Worm (Caenorhabditis elegans) whole organism, L1 larva: ENCODE data around the gene F43H9.4.
A peak's percentile ranks its signal among the peaks of the same experiment; 100 is the strongest.

Experiments
- C16A3.4 ChIP-seq: fragments of 150-350 bp; optimal IDR thresholded peaks from 2 replicates; lab custom pipeline; 2014; ENCODE audit warnings: missing biosample characterization, missing genetic modification characterization
- F16B12.6 ChIP-seq: fragments of 150-350 bp; optimal IDR thresholded peaks from 2 replicates; lab custom pipeline; 2014; ENCODE audit warnings: missing biosample characterization, missing genetic modification characterization
- ama-1 ChIP-seq: fragments of 150-350 bp; optimal IDR thresholded peaks from 2 replicates; lab custom pipeline; 2014
- blmp-1 ChIP-seq: fragments of 150-350 bp; optimal IDR thresholded peaks from 2 replicates; lab custom pipeline; 2014; ENCODE audit warnings: missing biosample characterization, missing genetic modification characterization
- ceh-63 ChIP-seq: fragments of 200-800 bp; sonication (Bioruptor generic); optimal IDR thresholded peaks from 2 replicates; lab custom pipeline; 2018; ENCODE audit warnings: mild to moderate bottlenecking, missing genetic modification characterization, missing compliant biosample characterization
- ceh-82 ChIP-seq, 3 experiments: fragments of 150-350 bp in 1 of 3; sonication (generic microtip) in 2 of 3; optimal IDR thresholded peaks; 2 replicates each; lab custom pipeline; 2014 to 2017; ENCODE audit warnings: missing biosample characterization in 3 of 3, missing genetic modification characterization in 3 of 3
- ceh-88 ChIP-seq: fragments of 200-800 bp; sonication (Bioruptor generic); IDR thresholded peaks from 2 replicates; pipeline ENCODE4 v1.3.6; 2022; ENCODE audit warnings: missing genetic modification characterization, missing compliant biosample characterization
- ceh-90 ChIP-seq: sonication (generic microtip); optimal IDR thresholded peaks from 2 replicates; lab custom pipeline; 2016; ENCODE audit warnings: missing genetic modification characterization, missing compliant biosample characterization
- ces-1 ChIP-seq: fragments of 150-350 bp; optimal IDR thresholded peaks from 2 replicates; lab custom pipeline; 2014; ENCODE audit warnings: missing biosample characterization, missing genetic modification reagents, missing genetic modification characterization
- dpl-1 ChIP-seq, 3 experiments: fragments of 150-350 bp in 2 of 3; sonication (generic microtip) in 1 of 3; optimal IDR thresholded peaks; 2 replicates each; lab custom pipeline; 2014 to 2017; ENCODE audit warnings: missing biosample characterization in 3 of 3, missing genetic modification characterization in 3 of 3, missing genetic modification reagents in 3 of 3
- egl-13 ChIP-seq: sonication (generic microtip); optimal IDR thresholded peaks from 2 replicates; lab custom pipeline; 2016; ENCODE audit warnings: missing genotype, missing genetic modification reagents, missing genetic modification characterization, missing compliant biosample characterization
- egl-27 ChIP-seq, 2 experiments: fragments of 150-350 bp in 1 of 2; sonication (generic microtip); optimal IDR thresholded peaks; 3 replicates each; lab custom pipeline; 2017 to 2018; ENCODE audit warnings: missing biosample characterization in 2 of 2, missing genetic modification characterization in 2 of 2, missing genetic modification reagents in 2 of 2
- elt-2 ChIP-seq: sonication (generic microtip); optimal IDR thresholded peaks from 2 replicates; lab custom pipeline; 2016; ENCODE audit warnings: missing genetic modification characterization, mild to moderate bottlenecking, inconsistent platforms, missing compliant biosample characterization, missing genetic modification reagents
- elt-3 ChIP-seq, 6 experiments: fragments of 150-350 bp in 1 of 6; sonication (generic microtip); optimal IDR thresholded peaks; 2 replicates each; lab custom pipeline; 2017 to 2018; ENCODE audit warnings: missing biosample characterization in 6 of 6, missing genetic modification characterization in 6 of 6, inconsistent platforms in 1 of 6
- fkh-4 ChIP-seq: sonication (generic microtip); optimal IDR thresholded peaks from 2 replicates; lab custom pipeline; 2016; ENCODE audit warnings: missing compliant biosample characterization, missing genetic modification characterization, borderline replicate concordance
- fkh-8 ChIP-seq: sonication (generic microtip); optimal IDR thresholded peaks from 2 replicates; lab custom pipeline; 2016; ENCODE audit warnings: mild to moderate bottlenecking, missing genetic modification characterization, missing compliant biosample characterization
- fos-1 ChIP-seq: fragments of 150-350 bp; optimal IDR thresholded peaks from 2 replicates; lab custom pipeline; 2014; ENCODE audit warnings: missing biosample characterization, missing genetic modification characterization
- hlh-17 ChIP-seq: fragments of 200-800 bp; sonication (Bioruptor generic); optimal IDR thresholded peaks from 2 replicates; lab custom pipeline; 2018; ENCODE audit warnings: missing genetic modification characterization, mild to moderate bottlenecking, missing compliant biosample characterization, moderate library complexity, borderline replicate concordance
- hlh-4 ChIP-seq: sonication (generic microtip); optimal IDR thresholded peaks from 2 replicates; lab custom pipeline; 2016; ENCODE audit warnings: mild to moderate bottlenecking, missing genetic modification characterization, missing compliant biosample characterization
- irx-1 ChIP-seq: sonication (generic microtip); optimal IDR thresholded peaks from 2 replicates; lab custom pipeline; 2016; ENCODE audit warnings: missing genetic modification characterization, missing compliant biosample characterization
- lin-14 ChIP-seq: fragments of 200-800 bp; sonication (Bioruptor generic); optimal IDR thresholded peaks from 2 replicates; lab custom pipeline; 2018; ENCODE audit warnings: mild to moderate bottlenecking, missing genetic modification characterization, moderate library complexity, missing compliant biosample characterization
- lin-15B ChIP-seq: fragments of 150-350 bp; sonication (generic microtip); optimal IDR thresholded peaks from 3 replicates; lab custom pipeline; 2014; ENCODE audit warnings: missing biosample characterization, missing genetic modification characterization
- lin-35 ChIP-seq, 2 experiments: fragments of 150-350 bp; optimal IDR thresholded peaks; 2 replicates each; lab custom pipeline; 2014; ENCODE audit warnings: missing biosample characterization in 2 of 2, missing genetic modification characterization in 2 of 2, missing genetic modification reagents in 2 of 2
- lin-39 ChIP-seq: fragments of 150-350 bp; optimal IDR thresholded peaks from 2 replicates; lab custom pipeline; 2014; ENCODE audit warnings: missing biosample characterization, missing genetic modification reagents, missing genetic modification characterization
- lir-3 ChIP-seq: sonication (generic microtip); optimal IDR thresholded peaks from 2 replicates; lab custom pipeline; 2016; ENCODE audit warnings: mild to moderate bottlenecking, missing genetic modification characterization, moderate library complexity, missing compliant biosample characterization; ENCODE audit not compliant: poor library complexity
- mdl-1 ChIP-seq, 2 experiments: fragments of 150-350 bp; optimal IDR thresholded peaks; 2 replicates each; lab custom pipeline; 2014 to 2017; ENCODE audit warnings: missing biosample characterization in 2 of 2, missing genetic modification characterization in 2 of 2, inconsistent platforms in 1 of 2
- mef-2 ChIP-seq: fragments of 150-350 bp; optimal IDR thresholded peaks from 2 replicates; lab custom pipeline; 2014; ENCODE audit warnings: missing biosample characterization, missing genetic modification characterization
- mep-1 ChIP-seq: fragments of 150-350 bp; optimal IDR thresholded peaks from 2 replicates; lab custom pipeline; 2014; ENCODE audit warnings: missing biosample characterization, missing genetic modification characterization
- nhr-12 ChIP-seq: sonication (generic microtip); optimal IDR thresholded peaks from 2 replicates; lab custom pipeline; 2017; ENCODE audit warnings: missing biosample characterization, missing genetic modification characterization
- nhr-77 ChIP-seq: fragments of 150-350 bp; optimal IDR thresholded peaks from 2 replicates; lab custom pipeline; 2014; ENCODE audit warnings: missing biosample characterization, missing genetic modification characterization
- nhr-85 ChIP-seq: sonication (generic microtip); peaks from one replicate; lab custom pipeline; 2016; ENCODE audit warnings: missing genetic modification characterization, inconsistent platforms, missing compliant biosample characterization
- pag-3 ChIP-seq: sonication (generic microtip); optimal IDR thresholded peaks from 2 replicates; lab custom pipeline; 2017; ENCODE audit warnings: missing genetic modification characterization, mild to moderate bottlenecking, missing compliant biosample characterization, antibody characterized with exemption, borderline replicate concordance; ENCODE audit not compliant: insufficient read depth
- rnt-1 ChIP-seq: sonication (generic microtip); optimal IDR thresholded peaks from 2 replicates; lab custom pipeline; 2016; ENCODE audit warnings: mild to moderate bottlenecking, missing genetic modification characterization, moderate library complexity, missing compliant biosample characterization
- skn-1 ChIP-seq: fragments of 150-350 bp; optimal IDR thresholded peaks from 2 replicates; lab custom pipeline; 2014; ENCODE audit warnings: missing biosample characterization, missing genetic modification characterization
- snpc-4 ChIP-seq: fragments of 150-350 bp; optimal IDR thresholded peaks from 2 replicates; lab custom pipeline; 2014; ENCODE audit warnings: missing biosample characterization, missing genetic modification characterization
- snu-23 ChIP-seq: sonication (generic microtip); optimal IDR thresholded peaks from 2 replicates; lab custom pipeline; 2016; ENCODE audit warnings: missing genetic modification characterization, missing compliant biosample characterization
- sup-37 ChIP-seq: fragments of 200-800 bp; sonication (Bioruptor generic); optimal IDR thresholded peaks from 2 replicates; lab custom pipeline; 2018; ENCODE audit warnings: mild to moderate bottlenecking, missing genetic modification characterization, missing compliant biosample characterization
- tlp-1 ChIP-seq: fragments of 150-350 bp; optimal IDR thresholded peaks from 2 replicates; lab custom pipeline; 2014; ENCODE audit warnings: missing biosample characterization, missing genetic modification characterization
- unc-130 ChIP-seq: fragments of 150-350 bp; optimal IDR thresholded peaks from 2 replicates; lab custom pipeline; 2017; ENCODE audit warnings: missing biosample characterization, missing genetic modification characterization, inconsistent platforms
- unc-98 ChIP-seq: fragments of 200-800 bp; sonication (Bioruptor generic); IDR thresholded peaks from 2 replicates; pipeline ENCODE4 v1.3.6; 2022; ENCODE audit warnings: missing genetic modification characterization, missing compliant biosample characterization
- vab-15 ChIP-seq: sonication (generic microtip); optimal IDR thresholded peaks from 2 replicates; lab custom pipeline; 2017; ENCODE audit warnings: missing genotype, mild to moderate bottlenecking, missing genetic modification characterization, missing compliant biosample characterization
- xbp-1 ChIP-seq: sonication (generic microtip); optimal IDR thresholded peaks from 2 replicates; lab custom pipeline; 2016; ENCODE audit warnings: missing genetic modification characterization, missing compliant biosample characterization
- zip-4 ChIP-seq: fragments of 200-800 bp; sonication (Bioruptor generic); optimal IDR thresholded peaks from 2 replicates; lab custom pipeline; 2018; ENCODE audit warnings: mild to moderate bottlenecking, missing genetic modification characterization, moderate library complexity, missing compliant biosample characterization
- ztf-4 ChIP-seq: fragments of 150-350 bp; optimal IDR thresholded peaks from 2 replicates; lab custom pipeline; 2014; ENCODE audit warnings: missing biosample characterization, missing genetic modification characterization

F43H9.4 gene

ce11 chrV:7980370-7980987 is 46.0 kb upstream of the F43H9.4 start (continued):
- TF ChIP-seq xbp-1 (tag; lab: Kevin White, UChicago) (no peak), ceh-88 (GFP tag; lab: Robert Waterston, UW) (no peak), dpl-1 (GFP tag; optimal IDR thresholded peaks at IDR 0.05; lab: Kevin White, UChicago) (peak in 1 of 3 experiments; percentile 1), snpc-4 (tag; lab: Kevin White, UChicago) (no peak), egl-27 (tag; optimal IDR thresholded peaks at IDR 0.05; lab: Kevin White, UChicago) (peak in 1 of 2 experiments; percentile 2), elt-2 (tag; lab: Kevin White, UChicago) (no peak), nhr-77 (tag; lab: Kevin White, UChicago) (no peak), mep-1 (tag; lab: Kevin White, UChicago) (peak; percentile 32), nhr-12 (tag; lab: Kevin White, UChicago) (no peak), egl-13 (tag; lab: Kevin White, UChicago) (no peak), skn-1 (tag; lab: Kevin White, UChicago) (peak; percentile 18), mdl-1 (tag; optimal IDR thresholded peaks at IDR 0.05; lab: Kevin White, UChicago) (no peak), lin-14 (GFP tag; lab: Kevin White, UChicago) (peak; percentile 89)

DNA sequence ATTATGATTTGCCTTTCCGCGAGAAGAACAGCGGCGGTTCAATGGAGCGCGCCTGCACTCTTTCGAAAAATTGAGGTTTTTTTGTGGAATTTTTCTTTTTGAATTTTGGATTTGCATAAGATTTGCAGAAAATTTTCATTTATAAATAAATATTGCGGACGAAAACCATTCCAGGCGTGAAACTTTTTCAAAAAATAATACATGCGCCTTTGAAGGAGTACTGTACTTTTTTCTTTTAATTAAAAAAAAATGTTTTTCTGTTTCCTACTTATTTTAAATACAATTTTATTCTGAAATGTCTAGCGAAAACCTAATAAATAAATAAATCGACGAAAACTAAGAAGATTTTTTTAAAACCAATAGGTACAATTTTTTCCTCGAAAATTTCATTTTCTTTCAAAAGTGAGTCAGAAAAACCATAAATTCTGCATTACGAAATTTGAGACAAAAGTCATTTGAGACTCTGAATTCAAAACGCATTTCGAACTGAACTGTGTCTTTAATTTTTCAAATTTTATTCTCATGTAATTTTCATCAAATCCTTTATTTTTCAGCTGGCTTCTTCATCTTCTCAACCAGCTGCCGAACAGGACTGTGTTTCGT is 45.4 kb upstream of the F43H9.4 start, which contains the start of gene F26D11.1:
F26D11.1 (plus strand) TSS at position 553 of the 603 bp plus-strand sequence.
- TF ChIP-seq dpl-1 (GFP tag; optimal IDR thresholded peaks at IDR 0.05; lab: Kevin White, UChicago) (peak in 1 of 3 experiments; percentile 3), lin-35 (GFP tag; optimal IDR thresholded peaks at IDR 0.05; lab: Kevin White, UChicago) (peak in 1 of 2 experiments; percentile 8), elt-3 (tag; optimal IDR thresholded peaks at IDR 0.05; lab: Kevin White, UChicago) (peak in 1 of 6 experiments; percentile 16), blmp-1 (tag; lab: Kevin White, UChicago) (no peak)

DNA sequence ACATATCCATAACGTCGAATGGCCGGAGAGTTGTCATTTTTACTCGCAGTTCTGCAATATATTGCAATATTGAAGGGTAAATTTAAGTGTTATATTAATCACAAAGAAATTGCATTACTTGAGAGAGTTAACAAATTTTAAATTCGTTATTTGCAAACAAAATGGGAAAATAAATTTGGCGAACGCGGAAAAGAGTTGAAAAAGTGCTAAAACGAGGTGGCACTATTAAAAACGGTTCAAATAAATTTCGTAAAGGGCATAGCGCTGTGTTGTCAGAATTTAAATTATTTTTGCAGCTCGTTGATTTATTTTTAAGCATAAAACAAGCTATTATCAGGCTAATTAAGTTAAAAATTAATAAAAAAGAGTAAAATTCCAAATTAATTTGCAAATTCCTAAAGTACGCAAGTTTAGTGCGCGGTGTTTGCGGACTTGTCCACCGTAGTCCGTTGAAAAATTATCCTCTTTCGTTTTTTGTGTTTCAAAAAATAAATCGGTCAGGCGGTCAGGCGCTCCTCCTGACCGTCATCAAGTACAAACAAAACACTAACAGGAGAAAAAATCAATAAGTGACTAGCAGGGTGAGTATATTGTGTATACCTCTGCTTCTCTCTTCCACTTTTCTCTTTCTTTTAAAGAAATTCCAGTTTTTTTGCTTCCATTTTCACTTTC is 43.0 kb upstream of the F43H9.4 start, which contains the start of the genes natb-1 and abhd-12:
natb-1 (minus strand) TSS at position 51 of the 672 bp plus-strand sequence.
abhd-12 (plus strand) TSS at position 499 of the 672 bp plus-strand sequence.
- TF ChIP-seq hlh-17, result no peak
- peak; percentile 57 for TF ChIP-seq unc-130 (tag; lab: Kevin White, UChicago)
- TF ChIP-seq fos-1, result no peak
- TF ChIP-seq ama-1 (lab: Kevin White, UChicago), result no peak
- no peak for TF ChIP-seq tlp-1 (tag; lab: Kevin White, UChicago)
- TF ChIP-seq C16A3.4 (tag; lab: Kevin White, UChicago), result peak; percentile 44
- peak; percentile 69 for TF ChIP-seq nhr-85 (tag; lab: Kevin White, UChicago)
- TF ChIP-seq nhr-12 (tag; lab: Kevin White, UChicago), result no peak
- TF ChIP-seq ceh-90, result no peak
- no peak for TF ChIP-seq lin-39
- no peak for TF ChIP-seq sup-37 (GFP tag; lab: Kevin White, UChicago)
- TF ChIP-seq irx-1 (tag; lab: Kevin White, UChicago), result no peak
- no peak for TF ChIP-seq snpc-4 (tag; lab: Kevin White, UChicago)
- TF ChIP-seq unc-98 (GFP tag; lab: Robert Waterston, UW), result no peak
- TF ChIP-seq ceh-63, result no peak
- no peak for TF ChIP-seq lir-3 (tag; lab: Kevin White, UChicago)
- peak; percentile 31 for TF ChIP-seq skn-1 (tag; lab: Kevin White, UChicago)
- no peak for TF ChIP-seq vab-15 (tag; lab: Kevin White, UChicago)
- no peak for TF ChIP-seq hlh-4 (tag; lab: Kevin White, UChicago)
- TF ChIP-seq snu-23 (GFP tag; lab: Kevin White, UChicago), result peak; percentile 62
- no peak for TF ChIP-seq zip-4
- peak; percentile 20 for TF ChIP-seq rnt-1 (tag; lab: Kevin White, UChicago)
- no peak for TF ChIP-seq lin-15B (tag; lab: Kevin White, UChicago)
- no peak for TF ChIP-seq ztf-4
- peak; percentile 89 for TF ChIP-seq F16B12.6 (tag; lab: Kevin White, UChicago)
- TF ChIP-seq fkh-4 (tag; lab: Kevin White, UChicago), result no peak
- no peak for TF ChIP-seq ces-1 (GFP tag; lab: Kevin White, UChicago)
- no peak for TF ChIP-seq fkh-8
- peak in 1 of 2 experiments; percentile 52 for TF ChIP-seq mdl-1 (tag; optimal IDR thresholded peaks at IDR 0.05; lab: Kevin White, UChicago)
- TF ChIP-seq pag-3 (tag; lab: Kevin White, UChicago), result no peak
- peak; percentile 55 for TF ChIP-seq lin-14 (GFP tag; lab: Kevin White, UChicago)
- TF ChIP-seq mef-2, result no peak
- TF ChIP-seq ceh-82 (tag; optimal IDR thresholded peaks at IDR 0.05; lab: Kevin White, UChicago), result peak in 1 of 3 experiments; percentile 30
